Worm (Caenorhabditis elegans) whole organism, L4 larva: ENCODE results near the gene C56E10.3.
A peak's percentile ranks its signal among the peaks of the same experiment; 100 is the strongest.

Source experiments
- D1046.2 ChIP-seq: fragments of 200-800 bp; sonication (Bioruptor generic); IDR thresholded peaks from 2 replicates; pipeline ENCODE4 v1.3.6; 2022; ENCODE audit warnings: missing genetic modification characterization, missing compliant biosample characterization
- F10B5.3 ChIP-seq: sonication (generic microtip); optimal IDR thresholded peaks from 2 replicates; lab custom pipeline; 2016; ENCODE audit warnings: mild to moderate bottlenecking, missing genetic modification characterization, missing compliant biosample characterization
- F26F4.8 ChIP-seq: fragments of 200-800 bp; sonication (Bioruptor generic); conservative IDR thresholded peaks from 2 replicates; pipeline ENCODE4 v1.3.6; 2022; ENCODE audit warnings: missing genetic modification characterization, missing compliant biosample characterization
- T20F7.1 ChIP-seq: fragments of 200-800 bp; sonication (Bioruptor generic); optimal IDR thresholded peaks from 2 replicates; lab custom pipeline; 2018; ENCODE audit warnings: mild to moderate bottlenecking, missing genetic modification characterization, missing compliant biosample characterization
- Y105C5A.15 ChIP-seq: fragments of 200-800 bp; sonication (Bioruptor generic); IDR thresholded peaks from 2 replicates; pipeline ENCODE4 v1.3.6; 2022; ENCODE audit warnings: missing genetic modification characterization, missing compliant biosample characterization
- Y48G9A.11 ChIP-seq: fragments of 200-800 bp; sonication (Bioruptor generic); IDR thresholded peaks from 2 replicates; pipeline ENCODE4 v1.3.6; 2022; ENCODE audit warnings: missing genetic modification reagents, missing genetic modification characterization, missing compliant biosample characterization
- Y5F2A.4 ChIP-seq: fragments of 200-800 bp; sonication (Bioruptor generic); optimal IDR thresholded peaks from 2 replicates; lab custom pipeline; 2018; ENCODE audit warnings: mild to moderate bottlenecking, missing genetic modification characterization, missing compliant biosample characterization
- aha-1 ChIP-seq: fragments of 150-350 bp; peaks from one replicate; lab custom pipeline; 2014; ENCODE audit warnings: missing biosample characterization, missing genetic modification characterization
- arid-1 ChIP-seq: fragments of 200-800 bp; sonication (Bioruptor generic); conservative IDR thresholded peaks from 2 replicates; pipeline ENCODE4 v1.3.6; 2022; ENCODE audit warnings: missing genetic modification reagents, missing genetic modification characterization, missing compliant biosample characterization
- attf-4 ChIP-seq: sonication (generic microtip); optimal IDR thresholded peaks from 3 replicates; lab custom pipeline; 2017; ENCODE audit warnings: missing biosample characterization, missing genetic modification characterization
- ces-1 ChIP-seq: fragments of 150-350 bp; sonication (generic microtip); optimal IDR thresholded peaks from 4 replicates; lab custom pipeline; 2014; ENCODE audit warnings: missing biosample characterization, missing genetic modification reagents, missing genetic modification characterization
- daf-12 ChIP-seq: fragments of 150-350 bp; optimal IDR thresholded peaks from 2 replicates; lab custom pipeline; 2014; ENCODE audit warnings: missing biosample characterization, missing genetic modification reagents, missing genetic modification characterization
- daf-16 ChIP-seq, 3 experiments: sonication (generic microtip); optimal IDR thresholded peaks; 2 replicates each; lab custom pipeline; 2016 to 2017; ENCODE audit warnings: missing genetic modification characterization in 3 of 3, missing genetic modification reagents in 3 of 3, mild to moderate bottlenecking in 2 of 3, missing compliant biosample characterization in 2 of 3, missing biosample characterization in 1 of 3, moderate library complexity in 1 of 3
- dpl-1 ChIP-seq: fragments of 150-350 bp; optimal IDR thresholded peaks from 2 replicates; lab custom pipeline; 2014; ENCODE audit warnings: missing biosample characterization, missing genetic modification reagents, missing genetic modification characterization
- dve-1 ChIP-seq: sonication (generic microtip); optimal IDR thresholded peaks from 2 replicates; lab custom pipeline; 2017; ENCODE audit warnings: antibody characterized with exemption, mild to moderate bottlenecking, missing genetic modification characterization, missing compliant biosample characterization; ENCODE audit not compliant: insufficient read depth
- egl-43 ChIP-seq: fragments of 200-800 bp; sonication (Bioruptor generic); IDR thresholded peaks from 2 replicates; pipeline ENCODE4 v1.3.6; 2022; ENCODE audit warnings: missing genetic modification reagents, missing genetic modification characterization, missing compliant biosample characterization
- fkh-10 ChIP-seq: fragments of 150-350 bp; optimal IDR thresholded peaks from 2 replicates; lab custom pipeline; 2014; ENCODE audit warnings: missing biosample characterization, missing genetic modification reagents, missing genetic modification characterization
- fos-1 ChIP-seq: fragments of 150-350 bp; optimal IDR thresholded peaks from 2 replicates; lab custom pipeline; 2014; ENCODE audit warnings: missing biosample characterization, missing genetic modification characterization
- hif-1 ChIP-seq, 2 experiments: sonication (generic microtip); optimal IDR thresholded peaks; 2 replicates each; lab custom pipeline; 2016 to 2017; ENCODE audit warnings: missing compliant biosample characterization in 2 of 2, missing genetic modification characterization in 2 of 2, missing genetic modification reagents in 2 of 2, missing genotype in 2 of 2, mild to moderate bottlenecking in 1 of 2
- hlh-11 ChIP-seq: fragments of 200-800 bp; sonication (Bioruptor generic); optimal IDR thresholded peaks from 2 replicates; lab custom pipeline; 2018; ENCODE audit warnings: mild to moderate bottlenecking, missing genetic modification characterization, missing compliant biosample characterization
- lin-39 ChIP-seq: fragments of 150-350 bp; optimal IDR thresholded peaks from 2 replicates; lab custom pipeline; 2014; ENCODE audit warnings: missing biosample characterization, missing genetic modification reagents, missing genetic modification characterization
- lsy-2 ChIP-seq, 2 experiments: fragments of 150-350 bp in 1 of 2; sonication (generic microtip) in 1 of 2; optimal IDR thresholded peaks; 2 replicates each; lab custom pipeline; 2014 to 2017; ENCODE audit warnings: missing biosample characterization in 2 of 2, missing genetic modification characterization in 2 of 2
- mep-1 ChIP-seq: fragments of 150-350 bp; sonication (generic microtip); optimal IDR thresholded peaks from 3 replicates; lab custom pipeline; 2014; ENCODE audit warnings: missing biosample characterization, missing genetic modification characterization
- mxl-3 ChIP-seq: fragments of 200-800 bp; sonication (Bioruptor generic); optimal IDR thresholded peaks from 2 replicates; lab custom pipeline; 2018; ENCODE audit warnings: mild to moderate bottlenecking, missing genetic modification characterization, missing compliant biosample characterization
- nhr-10 ChIP-seq: fragments of 150-350 bp; optimal IDR thresholded peaks from 2 replicates; lab custom pipeline; 2014; ENCODE audit warnings: missing biosample characterization, missing genetic modification characterization
- nhr-102 ChIP-seq: sonication (generic microtip); optimal IDR thresholded peaks from 2 replicates; lab custom pipeline; 2016; ENCODE audit warnings: mild to moderate bottlenecking, missing genetic modification characterization, moderate library complexity, missing compliant biosample characterization
- nhr-111 ChIP-seq: fragments of 200-800 bp; sonication (Bioruptor generic); optimal IDR thresholded peaks from 2 replicates; lab custom pipeline; 2018; ENCODE audit warnings: mild to moderate bottlenecking, missing genetic modification characterization, missing compliant biosample characterization
- nhr-28 ChIP-seq: fragments of 150-350 bp; optimal IDR thresholded peaks from 2 replicates; lab custom pipeline; 2014; ENCODE audit warnings: missing biosample characterization, missing genetic modification characterization
- nhr-48 ChIP-seq: sonication (generic microtip); optimal IDR thresholded peaks from 2 replicates; lab custom pipeline; 2016; ENCODE audit warnings: mild to moderate bottlenecking, missing genetic modification characterization, missing compliant biosample characterization
- nhr-77 ChIP-seq: fragments of 150-350 bp; optimal IDR thresholded peaks from 2 replicates; lab custom pipeline; 2014; ENCODE audit warnings: missing biosample characterization, missing genetic modification characterization
- php-3 ChIP-seq: fragments of 200-800 bp; sonication (Bioruptor generic); IDR thresholded peaks from 2 replicates; pipeline ENCODE4 v1.3.6; 2022; ENCODE audit warnings: missing genetic modification reagents, missing genetic modification characterization, missing compliant biosample characterization
- pqm-1 ChIP-seq: sonication (generic microtip); optimal IDR thresholded peaks from 2 replicates; lab custom pipeline; 2017; ENCODE audit warnings: missing biosample characterization, missing genetic modification characterization
- rbr-2 ChIP-seq: sonication (generic microtip); optimal IDR thresholded peaks from 2 replicates; lab custom pipeline; 2016; ENCODE audit warnings: missing genotype, missing genetic modification characterization, missing compliant biosample characterization
- sdz-12 ChIP-seq: fragments of 200-800 bp; sonication (Bioruptor generic); optimal IDR thresholded peaks from 2 replicates; lab custom pipeline; 2018; ENCODE audit warnings: mild to moderate bottlenecking, missing genetic modification characterization, missing compliant biosample characterization
- set-16 ChIP-seq: fragments of 200-800 bp; sonication (Bioruptor generic); IDR thresholded peaks from 2 replicates; pipeline ENCODE4 v1.3.6; 2022; ENCODE audit warnings: missing genetic modification reagents, missing genetic modification characterization, missing compliant biosample characterization
- skn-1 ChIP-seq: fragments of 150-350 bp; optimal IDR thresholded peaks from 2 replicates; lab custom pipeline; 2014; ENCODE audit warnings: missing biosample characterization, missing genetic modification characterization
- spr-1 ChIP-seq: sonication (generic microtip); optimal IDR thresholded peaks from 2 replicates; lab custom pipeline; 2016; ENCODE audit warnings: mild to moderate bottlenecking, missing genetic modification characterization, missing compliant biosample characterization
- zip-11 ChIP-seq: fragments of 200-800 bp; sonication (Bioruptor generic); IDR thresholded peaks from 2 replicates; pipeline ENCODE4 v1.3.6; 2022; ENCODE audit warnings: missing genetic modification characterization, missing compliant biosample characterization
- zip-2 ChIP-seq: fragments of 150-350 bp; optimal IDR thresholded peaks from 2 replicates; lab custom pipeline; 2014; ENCODE audit warnings: missing biosample characterization, missing genetic modification characterization

The C56E10.3 gene

DNA sequence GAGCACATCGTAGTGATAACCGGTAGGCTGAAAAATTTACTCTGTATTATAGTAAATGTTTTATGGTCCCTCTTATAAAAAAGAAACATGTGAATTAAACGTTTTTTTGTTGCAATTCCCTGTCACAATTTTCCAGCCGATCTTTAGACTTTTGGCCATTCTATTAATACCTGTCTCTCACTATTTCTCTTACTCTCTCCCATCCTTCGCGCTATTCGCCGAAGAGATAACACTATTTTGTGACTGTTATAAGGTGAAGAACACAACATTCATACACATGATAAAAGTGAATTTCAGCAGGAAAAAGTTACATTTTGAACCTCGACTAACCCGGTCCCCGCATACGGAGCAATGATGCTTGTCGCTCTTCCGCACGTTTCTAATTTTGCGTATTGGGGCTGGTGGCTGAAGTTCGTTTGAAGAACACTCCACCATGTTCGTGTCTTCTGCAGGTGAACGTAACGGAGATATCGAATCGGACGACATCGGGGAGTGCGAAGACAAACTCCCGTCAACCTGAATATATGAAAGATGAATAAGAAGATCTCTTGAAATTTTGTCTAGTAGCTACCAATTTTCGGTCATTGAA, 6.4 kb upstream of the C56E10.3 start (continued):
- TF ChIP-seq egl-43 (GFP tag; lab: Robert Waterston, UW) (no peak), pqm-1 (tag; lab: Kevin White, UChicago) (peak; percentile 85), arid-1 (GFP tag; lab: Robert Waterston, UW) (no peak), sdz-12 (no peak), Y105C5A.15 (no peak), daf-16 (GFP tag; optimal IDR thresholded peaks at IDR 0.05; lab: Kevin White, UChicago) (no peak), daf-16 (tag; optimal IDR thresholded peaks at IDR 0.05; lab: Kevin White, UChicago) (peak; percentile 41), dve-1 (tag; lab: Kevin White, UChicago) (peak; percentile 53), nhr-102 (peak; percentile 58), nhr-28 (tag; lab: Kevin White, UChicago) (peak; percentile 94), dpl-1 (GFP tag; lab: Kevin White, UChicago) (no peak), F26F4.8 (GFP tag; lab: Robert Waterston, UW) (no peak), nhr-111 (GFP tag; lab: Kevin White, UChicago) (no peak), hlh-11 (tag; lab: Kevin White, UChicago) (peak; percentile 76), mep-1 (peak; percentile 42), rbr-2 (tag; lab: Kevin White, UChicago) (no peak), zip-11 (GFP tag; lab: Robert Waterston, UW) (no peak), Y48G9A.11 (GFP tag; lab: Robert Waterston, UW) (no peak), nhr-77 (tag; lab: Kevin White, UChicago) (peak; percentile 22), attf-4 (no peak), daf-12 (tag; lab: Kevin White, UChicago) (no peak), fos-1 (no peak), skn-1 (tag; lab: Kevin White, UChicago) (no peak), D1046.2 (no peak), hif-1 (tag; optimal IDR thresholded peaks at IDR 0.05; lab: Kevin White, UChicago) (no peak), mxl-3 (GFP tag; lab: Kevin White, UChicago) (peak; percentile 71), Y5F2A.4 (GFP tag; lab: Kevin White, UChicago) (no peak), lsy-2 (tag; optimal IDR thresholded peaks at IDR 0.05; lab: Kevin White, UChicago) (no peak), php-3 (GFP tag; lab: Robert Waterston, UW) (no peak), zip-2 (tag; lab: Kevin White, UChicago) (no peak), F10B5.3 (no peak), nhr-48 (tag; lab: Kevin White, UChicago) (peak; percentile 4), fkh-10 (GFP tag; lab: Kevin White, UChicago) (no peak), ces-1 (no peak), lin-39 (no peak)

DNA sequence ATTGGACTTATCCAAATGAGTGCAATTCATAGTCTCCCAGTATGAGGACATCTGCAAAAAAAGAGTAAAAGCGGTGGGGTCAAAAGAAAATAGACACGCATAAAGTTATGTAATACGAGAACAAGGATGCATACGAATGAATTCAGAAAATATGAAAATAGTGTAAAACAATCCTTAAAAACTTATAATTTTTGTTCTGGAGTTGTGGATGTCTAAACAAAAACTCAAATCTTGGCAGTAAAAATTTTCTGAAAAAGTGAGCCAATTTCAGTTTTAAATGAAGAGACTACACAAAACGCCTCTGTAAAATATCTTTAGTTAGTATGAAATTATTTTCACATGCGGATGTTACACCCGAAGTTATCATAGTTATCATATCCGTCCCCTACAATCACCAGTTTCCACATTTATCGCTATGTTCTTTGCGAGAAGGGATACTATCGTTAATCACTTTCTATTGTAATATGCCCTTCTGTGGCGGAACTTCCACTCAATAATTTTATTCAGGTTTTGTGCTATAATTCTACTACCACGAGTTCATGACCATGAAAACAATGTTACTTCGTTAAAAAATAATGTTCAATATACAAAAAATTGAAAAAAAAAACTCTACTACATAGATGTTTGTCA, 4.8 kb upstream of the C56E10.3 start, which contains the start of gene nhr-120:
nhr-120 (minus strand) TSS at position 51 of the 630 bp plus-strand sequence.
- no peak for TF ChIP-seq dve-1 (tag; lab: Kevin White, UChicago)
- peak; percentile 49 for TF ChIP-seq aha-1 (tag; lab: Kevin White, UChicago)
- no peak for TF ChIP-seq pqm-1 (tag; lab: Kevin White, UChicago)

DNA sequence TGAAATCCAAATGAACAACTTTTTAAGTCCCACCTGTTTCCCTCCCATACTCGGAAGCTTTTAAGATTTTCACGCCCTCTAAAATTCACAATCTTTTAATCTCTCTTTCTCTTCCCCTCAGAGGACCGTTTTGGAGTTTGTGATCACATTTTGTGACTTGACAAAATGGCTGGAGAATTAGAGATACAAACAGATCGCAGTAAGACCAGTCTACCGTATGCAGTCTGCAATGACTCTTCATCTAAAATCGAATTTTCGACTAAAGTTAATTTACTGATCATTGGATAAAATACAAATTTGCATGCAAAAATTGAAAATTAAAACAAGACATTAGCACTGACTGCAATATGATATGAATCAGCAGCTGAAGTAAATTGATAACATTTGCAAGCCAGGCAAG, 3.9 kb upstream of the C56E10.3 start:
- TF ChIP-seq set-16 (no peak), T20F7.1 (GFP tag; lab: Kevin White, UChicago) (peak; percentile 4), spr-1 (tag; lab: Kevin White, UChicago) (no peak), lsy-2 (tag; optimal IDR thresholded peaks at IDR 0.05; lab: Kevin White, UChicago) (peak in 1 of 2 experiments; percentile 21), nhr-10 (tag; lab: Kevin White, UChicago) (peak; percentile 1), daf-16 (GFP tag; optimal IDR thresholded peaks at IDR 0.05; lab: Kevin White, UChicago) (no peak), daf-16 (tag; optimal IDR thresholded peaks at IDR 0.05; lab: Kevin White, UChicago) (peak; percentile 1), dve-1 (tag; lab: Kevin White, UChicago) (peak; percentile 12), aha-1 (tag; lab: Kevin White, UChicago) (peak; percentile 78), nhr-102 (peak; percentile 26), nhr-28 (tag; lab: Kevin White, UChicago) (peak; percentile 32)
